Fruit fly (Drosophila melanogaster): ENCODE data around the gene raskol.

raskol gene

dm6 chrX:17726551-17727180 lies 16.7 kb downstream of the raskol start (continued):
- TF ChIP-seq nerfin-1 (tag; optimal IDR thresholded peaks at IDR 0.05) (no peak), shn (GFP tag; optimal IDR thresholded peaks at IDR 0.05) (no peak), chn (GFP tag; optimal IDR thresholded peaks at IDR 0.05) (no peak), repo (GFP tag; optimal IDR thresholded peaks at IDR 0.05) (no peak), aop (GFP tag; IDR thresholded peaks at IDR 0.05) (no peak), sima (GFP tag; optimal IDR thresholded peaks at IDR 0.05) (no peak), crp (GFP tag; optimal IDR thresholded peaks at IDR 0.05) (no peak), ERR (GFP tag; optimal IDR thresholded peaks at IDR 0.05) (no peak), al (GFP tag; IDR thresholded peaks at IDR 0.05) (0 out of 2 replicates have a peak, but pooled peaks have one; percentile 13), emc (GFP tag; optimal IDR thresholded peaks at IDR 0.05) (no peak), CG8089 (GFP tag; optimal IDR thresholded peaks at IDR 0.05) (no peak), Sry-β (GFP tag; optimal IDR thresholded peaks at IDR 0.05) (no peak), so (GFP tag; IDR thresholded peaks at IDR 0.05) (0 out of 3 replicates have a peak, but pooled peaks have one; percentile 9), br (optimal IDR thresholded peaks at IDR 0.05) (no peak), CG33557 (GFP tag; optimal IDR thresholded peaks at IDR 0.05) (no peak), CG12071 (GFP tag; optimal IDR thresholded peaks at IDR 0.05) (no peak), sd (tag; optimal IDR thresholded peaks at IDR 0.05) (no peak), Rfx (GFP tag; IDR thresholded peaks at IDR 0.05) (peak; percentile 41), CG14710 (tag; optimal IDR thresholded peaks at IDR 0.05) (no peak), CG2712 (tag; optimal IDR thresholded peaks at IDR 0.05) (peak; percentile 51), unpg (GFP tag; optimal IDR thresholded peaks at IDR 0.05) (peak; percentile 14), CG12942 (GFP tag; optimal IDR thresholded peaks at IDR 0.05) (no peak), CG5180 (GFP tag; optimal IDR thresholded peaks at IDR 0.05) (no peak), stc (GFP tag; IDR thresholded peaks at IDR 0.05) (no peak), Sox102F (GFP tag; optimal IDR thresholded peaks at IDR 0.05) (peak; percentile 35), CG7372 (GFP tag; IDR thresholded peaks at IDR 0.05) (no peak), gsb (GFP tag; IDR thresholded peaks at IDR 0.05) (no peak), Opbp (GFP tag; IDR thresholded peaks at IDR 0.05; ENCODE audit: partially characterized antibody) (no peak), HLH54F (GFP tag; optimal IDR thresholded peaks at IDR 0.05) (no peak), CG2120 (GFP tag; optimal IDR thresholded peaks at IDR 0.05) (no peak), nau (GFP tag; optimal IDR thresholded peaks at IDR 0.05) (no peak), disco-r (GFP tag; optimal IDR thresholded peaks at IDR 0.05) (no peak), mirr (GFP tag; optimal IDR thresholded peaks at IDR 0.05) (no peak), Poxn (GFP tag; IDR thresholded peaks at IDR 0.05) (no peak), insv (GFP tag; optimal IDR thresholded peaks at IDR 0.05) (no peak), Meics (GFP tag; optimal IDR thresholded peaks at IDR 0.05) (peak; percentile 38), Fer1 (GFP tag; optimal IDR thresholded peaks at IDR 0.05) (peak; percentile 18), Drgx (GFP tag; IDR thresholded peaks at IDR 0.05) (peak; percentile 68), grn (GFP tag; optimal IDR thresholded peaks at IDR 0.05) (no peak), Hr51 (GFP tag; optimal IDR thresholded peaks at IDR 0.05) (peak in 1 of 2 experiments; percentile 30), Oli (tag; optimal IDR thresholded peaks at IDR 0.05) (peak; percentile 20), CG10979 (tag; optimal IDR thresholded peaks at IDR 0.05) (peak; percentile 20), CG30431 (GFP tag; optimal IDR thresholded peaks at IDR 0.05) (no peak), yki (optimal IDR thresholded peaks at IDR 0.05) (no peak), Ets97D (GFP tag; optimal IDR thresholded peaks at IDR 0.05) (no peak), CG13123 (GFP tag; optimal IDR thresholded peaks at IDR 0.05) (no peak), Dfd (GFP tag; optimal IDR thresholded peaks at IDR 0.05) (no peak), CG17186 (GFP tag; optimal IDR thresholded peaks at IDR 0.05) (no peak), zen (tag; optimal IDR thresholded peaks at IDR 0.05) (peak; percentile 32), klu (GFP tag; IDR thresholded peaks at IDR 0.05) (no peak), twi (tag; optimal IDR thresholded peaks at IDR 0.05) (no peak)
